Worm (Caenorhabditis elegans) whole organism, early embryonic: Measurements from ENCODE around the gene F11D5.5.
A peak's percentile ranks its signal among the peaks of the same experiment; 100 is the strongest.

Source experiments
- B0310.2 ChIP-seq: sonication (generic microtip); optimal IDR thresholded peaks from 2 replicates; lab custom pipeline; 2016; ENCODE audit warnings: mild to moderate bottlenecking, missing genetic modification characterization, missing compliant biosample characterization
- F13C5.2 ChIP-seq: sonication (generic microtip); optimal IDR thresholded peaks from 2 replicates; lab custom pipeline; 2017; ENCODE audit warnings: mild to moderate bottlenecking, missing genetic modification characterization, inconsistent platforms, missing compliant biosample characterization
- aly-1 ChIP-seq: sonication (generic microtip); optimal IDR thresholded peaks from 2 replicates; lab custom pipeline; 2016; ENCODE audit warnings: missing genetic modification characterization, missing compliant biosample characterization
- ama-1 ChIP-seq: fragments of 150-350 bp; optimal IDR thresholded peaks from 2 replicates; lab custom pipeline; 2014
- ceh-13 ChIP-seq: fragments of 200-800 bp; sonication (Bioruptor generic); optimal IDR thresholded peaks from 2 replicates; lab custom pipeline; 2018; ENCODE audit warnings: mild to moderate bottlenecking, missing genetic modification characterization, missing compliant biosample characterization
- ceh-36 ChIP-seq: sonication (generic microtip); optimal IDR thresholded peaks from 2 replicates; lab custom pipeline; 2016; ENCODE audit warnings: missing genetic modification characterization, inconsistent platforms, missing compliant biosample characterization
- ets-7 ChIP-seq: sonication (generic microtip); optimal IDR thresholded peaks from 2 replicates; lab custom pipeline; 2016; ENCODE audit warnings: missing genotype, missing genetic modification characterization, missing compliant biosample characterization
- flt-1 ChIP-seq: fragments of 200-800 bp; sonication (Bioruptor generic); IDR thresholded peaks from 2 replicates; pipeline ENCODE4 v1.3.6; 2022; ENCODE audit warnings: missing genetic modification characterization, missing compliant biosample characterization
- hmbx-1 ChIP-seq: sonication (generic microtip); optimal IDR thresholded peaks from 2 replicates; lab custom pipeline; 2016; ENCODE audit warnings: mild to moderate bottlenecking, missing genetic modification characterization, missing compliant biosample characterization
- hmg-4 ChIP-seq: fragments of 200-800 bp; sonication (Bioruptor generic); optimal IDR thresholded peaks from 2 replicates; lab custom pipeline; 2018; ENCODE audit warnings: mild to moderate bottlenecking, missing genetic modification characterization, missing compliant biosample characterization
- hnd-1 ChIP-seq: sonication (generic microtip); optimal IDR thresholded peaks from 2 replicates; lab custom pipeline; 2016; ENCODE audit warnings: missing genetic modification characterization, missing compliant biosample characterization
- pes-1 ChIP-seq: fragments of 200-800 bp; sonication (Bioruptor generic); IDR thresholded peaks from 2 replicates; pipeline ENCODE4 v1.3.6; 2022; ENCODE audit warnings: missing genetic modification reagents, missing genetic modification characterization, missing compliant biosample characterization
- scrt-1 ChIP-seq: fragments of 200-800 bp; sonication (Bioruptor generic); IDR thresholded peaks from 2 replicates; pipeline ENCODE4 v1.3.6; 2022; ENCODE audit warnings: missing genetic modification characterization, missing compliant biosample characterization
- sea-1 ChIP-seq: fragments of 200-800 bp; sonication (Bioruptor generic); conservative IDR thresholded peaks from 2 replicates; pipeline ENCODE4 v1.3.6; 2022; ENCODE audit warnings: missing genetic modification characterization, missing compliant biosample characterization
- tbx-11 ChIP-seq: fragments of 200-800 bp; sonication (Bioruptor generic); IDR thresholded peaks from 2 replicates; pipeline ENCODE4 v1.3.6; 2022; ENCODE audit warnings: missing genetic modification characterization, missing compliant biosample characterization
- tbx-37 ChIP-seq: fragments of 200-800 bp; sonication (Bioruptor generic); conservative IDR thresholded peaks from 2 replicates; pipeline ENCODE4 v1.3.6; 2022; ENCODE audit warnings: missing genetic modification reagents, missing genetic modification characterization, missing compliant biosample characterization
- tra-4 ChIP-seq: sonication (generic microtip); optimal IDR thresholded peaks from 2 replicates; lab custom pipeline; 2017; ENCODE audit warnings: missing genetic modification characterization, missing compliant biosample characterization

The F11D5.5 gene

ce11 chrX:3301770-3302169 lies at the start of gene F11D5.5:
Gene F11D5.5, plus strand, starts transcription at chrX:3302070.
- TF ChIP-seq tbx-11 (no peak), tbx-37 (GFP tag; lab: Robert Waterston, UW) (no peak), tra-4 (tag; lab: Kevin White, UChicago) (no peak), hmg-4 (GFP tag; lab: Kevin White, UChicago) (no peak), pes-1 (GFP tag; lab: Robert Waterston, UW) (no peak), ceh-36 (tag; lab: Kevin White, UChicago) (no peak), scrt-1 (GFP tag; lab: Robert Waterston, UW) (no peak), sea-1 (no peak), hmbx-1 (tag; lab: Kevin White, UChicago) (no peak), F13C5.2 (no peak), aly-1 (tag; lab: Kevin White, UChicago) (no peak), ceh-13 (no peak), hnd-1 (tag; lab: Kevin White, UChicago) (no peak), ama-1 (lab: Kevin White, UChicago) (no peak), flt-1 (no peak), ets-7 (tag; lab: Kevin White, UChicago) (no peak), B0310.2 (tag; lab: Kevin White, UChicago) (no peak)

- TF ChIP-seq ceh-13 (no peak), tra-4 (tag; lab: Kevin White, UChicago) (no peak), sea-1 (no peak), hmg-4 (GFP tag; lab: Kevin White, UChicago) (no peak), F13C5.2 (no peak), scrt-1 (GFP tag; lab: Robert Waterston, UW) (no peak), pes-1 (GFP tag; lab: Robert Waterston, UW) (no peak), aly-1 (tag; lab: Kevin White, UChicago) (no peak), hmbx-1 (tag; lab: Kevin White, UChicago) (no peak), tbx-11 (no peak), B0310.2 (tag; lab: Kevin White, UChicago) (no peak)
These were observed 49.4 kb upstream of the F11D5.5 start, which contains the start of gene tba-9 for ce11 chrX:3252500-3252899. Gene tba-9, plus strand, starts transcription at chrX:3252800.

- no peak for TF ChIP-seq pes-1 (GFP tag; lab: Robert Waterston, UW)
- TF ChIP-seq ets-7 (tag; lab: Kevin White, UChicago), result no peak
- no peak for TF ChIP-seq scrt-1 (GFP tag; lab: Robert Waterston, UW)
- no peak for TF ChIP-seq ceh-36 (tag; lab: Kevin White, UChicago)
- TF ChIP-seq sea-1, result no peak
- no peak for TF ChIP-seq tra-4 (tag; lab: Kevin White, UChicago)
- no peak for TF ChIP-seq aly-1 (tag; lab: Kevin White, UChicago)
- TF ChIP-seq flt-1, result no peak
- no peak for TF ChIP-seq tbx-11
- no peak for TF ChIP-seq hnd-1 (tag; lab: Kevin White, UChicago)
- TF ChIP-seq tbx-37 (GFP tag; lab: Robert Waterston, UW), result no peak
- no peak for TF ChIP-seq hmg-4 (GFP tag; lab: Kevin White, UChicago)
- TF ChIP-seq ceh-13, result no peak
- TF ChIP-seq F13C5.2, result no peak
- TF ChIP-seq ama-1 (lab: Kevin White, UChicago), result no peak
- no peak for TF ChIP-seq hmbx-1 (tag; lab: Kevin White, UChicago)
- TF ChIP-seq B0310.2 (tag; lab: Kevin White, UChicago), result no peak
These were observed 44.9 kb upstream of the F11D5.5 start, which contains the start of gene lbp-3 for ce11 chrX:3256784-3257493. Gene lbp-3, plus strand, starts transcription at chrX:3257372.

- TF ChIP-seq aly-1 (tag; lab: Kevin White, UChicago) (peak; percentile 32), hmg-4 (GFP tag; lab: Kevin White, UChicago) (peak; percentile 25), ceh-36 (tag; lab: Kevin White, UChicago) (no peak)
These were observed 43.0 kb upstream of the F11D5.5 start, which contains the start of gene lbp-1 for ce11 chrX:3258842-3259241. Gene lbp-1, plus strand, starts transcription at chrX:3259142.

ce11 chrX:3260509-3260908 lies 41.4 kb upstream of the F11D5.5 start, which contains the start of gene lbp-2:
Gene lbp-2, plus strand, starts transcription at chrX:3260610.
- TF ChIP-seq ceh-13 (no peak), scrt-1 (GFP tag; lab: Robert Waterston, UW) (no peak), hmbx-1 (tag; lab: Kevin White, UChicago) (no peak), hmg-4 (GFP tag; lab: Kevin White, UChicago) (no peak), hnd-1 (tag; lab: Kevin White, UChicago) (no peak), tbx-11 (no peak), tbx-37 (GFP tag; lab: Robert Waterston, UW) (no peak), ets-7 (tag; lab: Kevin White, UChicago) (no peak), pes-1 (GFP tag; lab: Robert Waterston, UW) (no peak), F13C5.2 (no peak), tra-4 (tag; lab: Kevin White, UChicago) (no peak), sea-1 (no peak), flt-1 (no peak), B0310.2 (tag; lab: Kevin White, UChicago) (no peak), ama-1 (lab: Kevin White, UChicago) (no peak), ceh-36 (tag; lab: Kevin White, UChicago) (no peak), aly-1 (tag; lab: Kevin White, UChicago) (no peak)

ce11 chrX:3262600-3262999 lies 39.3 kb upstream of the F11D5.5 start, which contains the start of gene fbxb-71:
Gene fbxb-71, plus strand, starts transcription at chrX:3262900.
- TF ChIP-seq B0310.2 (tag; lab: Kevin White, UChicago), result no peak
- no peak for TF ChIP-seq ceh-36 (tag; lab: Kevin White, UChicago)
- no peak for TF ChIP-seq aly-1 (tag; lab: Kevin White, UChicago)
- TF ChIP-seq hnd-1 (tag; lab: Kevin White, UChicago), result no peak
- TF ChIP-seq hmbx-1 (tag; lab: Kevin White, UChicago), result no peak
- TF ChIP-seq sea-1, result no peak
- no peak for TF ChIP-seq tbx-37 (GFP tag; lab: Robert Waterston, UW)
- TF ChIP-seq ets-7 (tag; lab: Kevin White, UChicago), result no peak
- TF ChIP-seq scrt-1 (GFP tag; lab: Robert Waterston, UW), result no peak
- no peak for TF ChIP-seq ceh-13
- no peak for TF ChIP-seq tra-4 (tag; lab: Kevin White, UChicago)
- no peak for TF ChIP-seq pes-1 (GFP tag; lab: Robert Waterston, UW)
